Worm (Caenorhabditis elegans) whole organism, L4/young adult: ENCODE data around the gene R105.5.

Source experiments
- W03F9.2 ChIP-seq: fragments of 150-350 bp; optimal IDR thresholded peaks from 2 replicates; lab custom pipeline; 2014; ENCODE audit warnings: missing biosample characterization, missing genetic modification characterization
- dao-5 ChIP-seq: sonication (generic microtip); optimal IDR thresholded peaks from 2 replicates; lab custom pipeline; 2016; ENCODE audit warnings: missing genotype, missing genetic modification characterization, moderate library complexity, missing compliant biosample characterization
- him-1 ChIP-seq: sonication (generic microtip); optimal IDR thresholded peaks from 2 replicates; lab custom pipeline; 2016; ENCODE audit warnings: missing genotype, missing genetic modification reagents, missing genetic modification characterization, missing compliant biosample characterization

DNA sequence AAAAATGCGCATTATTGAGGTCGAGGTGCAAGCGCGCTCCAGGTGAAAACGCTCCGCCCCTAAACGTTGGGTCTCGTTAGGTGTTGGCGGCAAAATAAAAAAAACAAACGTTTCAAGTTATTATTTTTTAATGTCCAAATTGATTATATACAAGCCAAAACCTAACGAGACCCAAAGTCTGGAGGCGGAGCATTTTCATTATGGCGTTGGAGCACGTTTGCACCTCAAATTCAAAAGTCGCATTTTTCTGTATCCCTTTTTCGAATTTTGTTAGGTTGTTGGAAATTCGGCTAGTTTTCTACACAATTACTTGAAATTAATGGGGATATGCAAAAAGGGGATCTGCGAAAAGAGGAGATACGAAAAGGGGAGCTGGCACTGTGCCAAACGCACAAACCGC is 21.8 kb downstream of the R105.5 start, which contains the start of gene col-111:
- TF ChIP-seq him-1 (tag; lab: Kevin White, UChicago) (no peak), W03F9.2 (tag; lab: Kevin White, UChicago) (no peak), dao-5 (tag; lab: Kevin White, UChicago) (no peak)
